Worm (Caenorhabditis elegans): Measurements from ENCODE around the gene oac-1.

DNA sequence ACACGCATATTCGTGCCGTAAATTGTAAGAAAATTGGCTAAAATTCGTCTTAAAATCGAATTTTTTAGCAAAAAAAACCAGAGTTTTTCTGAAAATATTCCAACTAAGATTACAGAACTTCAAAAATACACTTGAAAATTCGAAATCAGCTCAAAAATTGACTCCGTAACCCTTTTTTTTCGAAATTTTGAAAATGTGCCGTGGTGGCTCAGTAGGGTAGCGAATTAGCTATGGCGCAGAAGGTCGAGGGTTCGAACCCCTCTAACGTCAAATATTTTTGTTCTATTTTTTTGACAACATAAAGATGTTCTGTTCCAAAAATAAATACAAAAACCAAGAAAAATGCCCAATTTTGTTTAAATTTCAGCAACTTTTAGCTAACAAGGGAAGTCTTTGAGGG lies 23.7 kb upstream of the oac-1 start:
- no peak for TF ChIP-seq ama-1 (optimal IDR thresholded peaks at IDR 0.05)
- TF ChIP-seq tra-4 (tag; optimal IDR thresholded peaks at IDR 0.05) = no peak
- no peak for TF ChIP-seq tbx-37 (GFP tag; conservative IDR thresholded peaks at IDR 0.05)
- TF ChIP-seq hnd-1 (tag; optimal IDR thresholded peaks at IDR 0.05) = no peak
- no peak for TF ChIP-seq flt-1 (GFP tag; IDR thresholded peaks at IDR 0.05)
- no peak for TF ChIP-seq sea-1 (GFP tag; conservative IDR thresholded peaks at IDR 0.05)
- TF ChIP-seq pes-1 (GFP tag; IDR thresholded peaks at IDR 0.05) = no peak
